Fruit fly (Drosophila melanogaster) whole organism, embryonic: Measurements from ENCODE around the gene Gs1l.
A peak's percentile ranks its signal among the peaks of the same experiment; 100 is the strongest.

Experiments
- Adf1 ChIP-seq: fragments of 200-800 bp; sonication (Bioruptor generic); IDR thresholded peaks from 2 replicates; pipeline ENCODE4 v1.3.6; 2022; ENCODE audit warnings: missing biosample characterization, missing genetic modification characterization
- BEAF-32 ChIP-seq: fragments of 200-800 bp; sonication (Bioruptor generic); optimal IDR thresholded peaks from 3 replicates; lab custom pipeline; 2017; ENCODE audit warnings: missing biosample characterization, missing genetic modification characterization, mild to moderate bottlenecking, moderate library complexity, missing genetic modification reagents
- CG10147 ChIP-seq: fragments of 200-800 bp; sonication (Bioruptor generic); optimal IDR thresholded peaks from 2 replicates; lab custom pipeline; 2019; ENCODE audit warnings: missing biosample characterization, mild to moderate bottlenecking, missing genetic modification characterization, moderate library complexity
- CG10462 ChIP-seq: fragments of 200-800 bp; sonication (Bioruptor generic); optimal IDR thresholded peaks from 2 replicates; lab custom pipeline; 2016; ENCODE audit warnings: missing biosample characterization, missing genetic modification characterization
- CG10959 ChIP-seq: fragments of 200-800 bp; sonication (Bioruptor generic); IDR thresholded peaks from 2 replicates; pipeline ENCODE4 v1.3.6; 2022; ENCODE audit warnings: missing biosample characterization, missing genetic modification characterization
- CG13287 ChIP-seq: fragments of 200-800 bp; sonication (Bioruptor generic); IDR thresholded peaks from 2 replicates; pipeline ENCODE4 v1.3.6; 2022; ENCODE audit warnings: missing biosample characterization, missing genetic modification characterization; ENCODE audit not compliant: partially characterized antibody
- CG13296 ChIP-seq: fragments of 200-800 bp; sonication (Bioruptor generic); optimal IDR thresholded peaks from 3 replicates; lab custom pipeline; 2018; ENCODE audit warnings: missing biosample characterization, mild to moderate bottlenecking, missing genetic modification characterization
- CG14965 ChIP-seq: fragments of 200-800 bp; sonication (Bioruptor generic); optimal IDR thresholded peaks from 2 replicates; lab custom pipeline; 2016; ENCODE audit warnings: missing biosample characterization, missing genetic modification characterization, borderline replicate concordance
- CG15011 ChIP-seq: fragments of 200-800 bp; sonication (Bioruptor generic); optimal IDR thresholded peaks from 3 replicates; lab custom pipeline; 2018; ENCODE audit warnings: missing biosample characterization, mild to moderate bottlenecking, missing genetic modification characterization
- CG16863 ChIP-seq: fragments of 200-800 bp; sonication (Bioruptor generic); optimal IDR thresholded peaks from 3 replicates; lab custom pipeline; 2016; ENCODE audit warnings: missing biosample characterization, missing genetic modification characterization
- CG17612 ChIP-seq: fragments of 200-800 bp; sonication (Bioruptor generic); IDR thresholded peaks from 2 replicates; pipeline ENCODE4 v1.3.6; 2022; ENCODE audit warnings: missing biosample characterization, missing genetic modification characterization
- CG18476 ChIP-seq: fragments of 200-800 bp; sonication (Bioruptor generic); optimal IDR thresholded peaks from 2 replicates; lab custom pipeline; 2016; ENCODE audit warnings: missing biosample characterization, mild to moderate bottlenecking, missing genetic modification characterization
- CG2116 ChIP-seq: fragments of 200-800 bp; sonication (Bioruptor generic); optimal IDR thresholded peaks from 3 replicates; lab custom pipeline; 2018; ENCODE audit warnings: missing biosample characterization, mild to moderate bottlenecking, missing genetic modification characterization
- CG2678 ChIP-seq: fragments of 200-800 bp; sonication (Bioruptor generic); optimal IDR thresholded peaks from 3 replicates; lab custom pipeline; 2019; ENCODE audit warnings: missing biosample characterization, mild to moderate bottlenecking, missing genetic modification characterization, moderate library complexity
- CG30020 ChIP-seq: fragments of 200-800 bp; optimal IDR thresholded peaks from 2 replicates; lab custom pipeline; 2019; ENCODE audit warnings: missing biosample characterization, mild to moderate bottlenecking, missing genetic modification characterization, moderate library complexity
- CG33557 ChIP-seq: fragments of 200-800 bp; sonication (Bioruptor generic); optimal IDR thresholded peaks from 2 replicates; lab custom pipeline; 2019; ENCODE audit warnings: missing biosample characterization, mild to moderate bottlenecking, missing genetic modification characterization, moderate library complexity
- CG4854 ChIP-seq: fragments of 200-800 bp; sonication (Bioruptor generic); optimal IDR thresholded peaks from 2 replicates; lab custom pipeline; 2016; ENCODE audit warnings: missing biosample characterization, missing genetic modification characterization, inconsistent platforms
- CG5245 ChIP-seq: fragments of 200-800 bp; sonication (Bioruptor generic); optimal IDR thresholded peaks from 3 replicates; lab custom pipeline; 2016; ENCODE audit warnings: missing biosample characterization, missing genetic modification characterization
- CG6689 ChIP-seq: fragments of 200-800 bp; sonication (Bioruptor generic); IDR thresholded peaks from 2 replicates; pipeline ENCODE4 v1.3.6; 2022; ENCODE audit warnings: missing biosample characterization, missing genetic modification characterization
- CG7271 ChIP-seq: fragments of 200-800 bp; sonication (Bioruptor generic); optimal IDR thresholded peaks from 2 replicates; lab custom pipeline; 2018; ENCODE audit warnings: missing biosample characterization, mild to moderate bottlenecking, missing genetic modification characterization, moderate library complexity
- CG9215 ChIP-seq: fragments of 200-800 bp; sonication (Bioruptor generic); IDR thresholded peaks from 2 replicates; pipeline ENCODE4 v1.3.6; 2022; ENCODE audit warnings: missing biosample characterization, missing genetic modification characterization
- CrebB ChIP-seq: fragments of 200-800 bp; sonication (Bioruptor generic); optimal IDR thresholded peaks from 3 replicates; lab custom pipeline; 2018; ENCODE audit warnings: missing biosample characterization, mild to moderate bottlenecking, missing genetic modification characterization
- D19B ChIP-seq: fragments of 200-800 bp; sonication (Bioruptor generic); optimal IDR thresholded peaks from 2 replicates; lab custom pipeline; 2017; ENCODE audit warnings: missing biosample characterization, mild to moderate bottlenecking, missing genetic modification characterization
- Elba2 ChIP-seq: fragments of 200-800 bp; sonication (Bioruptor generic); optimal IDR thresholded peaks from 3 replicates; lab custom pipeline; 2016; ENCODE audit warnings: missing biosample characterization, missing genetic modification characterization
- H15 ChIP-seq: fragments of 200-800 bp; sonication (Bioruptor generic); IDR thresholded peaks from 3 replicates; pipeline ENCODE4 v1.3.6; 2022; ENCODE audit warnings: missing biosample characterization, missing genetic modification characterization
- Kr ChIP-seq: fragments of 200-800 bp; sonication (Bioruptor generic); optimal IDR thresholded peaks from 2 replicates; lab custom pipeline; 2017; ENCODE audit warnings: missing biosample characterization, mild to moderate bottlenecking, missing genetic modification characterization
- Meics ChIP-seq: fragments of 200-800 bp; sonication (Bioruptor generic); optimal IDR thresholded peaks from 2 replicates; lab custom pipeline; 2017; ENCODE audit warnings: missing biosample characterization, mild to moderate bottlenecking, missing genetic modification characterization
- NFAT ChIP-seq: fragments of 200-800 bp; sonication (Bioruptor generic); IDR thresholded peaks from 2 replicates; pipeline ENCODE4 v1.3.6; 2022; ENCODE audit warnings: missing biosample characterization, missing genetic modification characterization
- Neu2 ChIP-seq: fragments of 200-800 bp; sonication (Bioruptor generic); optimal IDR thresholded peaks from 3 replicates; lab custom pipeline; 2016; ENCODE audit warnings: missing biosample characterization, missing genetic modification characterization, borderline replicate concordance
- Oli ChIP-seq: fragments of 200-800 bp; sonication (Bioruptor generic); optimal IDR thresholded peaks from 2 replicates; lab custom pipeline; 2018; ENCODE audit warnings: missing biosample characterization, mild to moderate bottlenecking, missing genetic modification characterization, moderate library complexity
- Optix ChIP-seq: fragments of 200-800 bp; sonication (Bioruptor generic); IDR thresholded peaks from 3 replicates; pipeline ENCODE4 v1.3.6; 2022; ENCODE audit warnings: missing biosample characterization, missing genetic modification characterization
- Pdp1 ChIP-seq, 2 experiments: fragments of 200-800 bp; sonication (Bioruptor generic); optimal IDR thresholded peaks; 3 replicates each; lab custom pipeline; 2016; ENCODE audit warnings: missing biosample characterization in 2 of 2, missing genetic modification characterization in 2 of 2, mild to moderate bottlenecking in 1 of 2, moderate library complexity in 1 of 2
- az2 ChIP-seq: fragments of 200-800 bp; sonication (Bioruptor generic); optimal IDR thresholded peaks from 3 replicates; lab custom pipeline; 2016; ENCODE audit warnings: missing biosample characterization, missing genetic modification characterization
- caup ChIP-seq: fragments of 200-800 bp; sonication (Bioruptor generic); optimal IDR thresholded peaks from 3 replicates; lab custom pipeline; 2017; ENCODE audit warnings: missing biosample characterization, mild to moderate bottlenecking, missing genetic modification characterization, moderate library complexity; ENCODE audit not compliant: severe bottlenecking
- cwo ChIP-seq: fragments of 200-800 bp; sonication (Bioruptor generic); optimal IDR thresholded peaks from 3 replicates; lab custom pipeline; 2017; ENCODE audit warnings: missing biosample characterization, missing genetic modification characterization, mild to moderate bottlenecking, moderate library complexity, missing genetic modification reagents
- dpn ChIP-seq, 2 experiments: fragments of 200-800 bp; sonication (Bioruptor generic); optimal IDR thresholded peaks; 3 replicates each; lab custom pipeline; 2016; ENCODE audit warnings: missing biosample characterization in 2 of 2, missing genetic modification characterization in 2 of 2
- fd3F ChIP-seq: fragments of 200-800 bp; sonication (Bioruptor generic); optimal IDR thresholded peaks from 2 replicates; lab custom pipeline; 2018; ENCODE audit warnings: missing biosample characterization, mild to moderate bottlenecking, missing genetic modification characterization, moderate library complexity
- gce ChIP-seq: fragments of 200-800 bp; sonication (Bioruptor generic); IDR thresholded peaks from 3 replicates; pipeline ENCODE4 v1.3.6; 2022; ENCODE audit warnings: missing biosample characterization, missing genetic modification characterization
- grn ChIP-seq: fragments of 200-800 bp; sonication (Bioruptor generic); optimal IDR thresholded peaks from 3 replicates; lab custom pipeline; 2017; ENCODE audit warnings: missing biosample characterization, missing genetic modification characterization
- hth ChIP-seq: fragments of >200 bp; optimal IDR thresholded peaks from 2 replicates; lab custom pipeline; 2017; ENCODE audit warnings: inconsistent platforms
- nau ChIP-seq: fragments of 200-800 bp; sonication (Bioruptor generic); optimal IDR thresholded peaks from 3 replicates; lab custom pipeline; 2017; ENCODE audit warnings: missing biosample characterization, mild to moderate bottlenecking, missing genetic modification characterization, missing genetic modification reagents
- nom ChIP-seq: fragments of 200-800 bp; sonication (Bioruptor generic); optimal IDR thresholded peaks from 2 replicates; lab custom pipeline; 2017; ENCODE audit warnings: missing biosample characterization, missing genetic modification characterization, mild to moderate bottlenecking, moderate library complexity, missing genetic modification reagents
- pfk ChIP-seq: fragments of 200-800 bp; sonication (Bioruptor generic); optimal IDR thresholded peaks from 2 replicates; lab custom pipeline; 2018; ENCODE audit warnings: missing biosample characterization, mild to moderate bottlenecking, missing genetic modification characterization, moderate library complexity
- ranshi ChIP-seq: fragments of 200-800 bp; sonication (Bioruptor generic); IDR thresholded peaks from 2 replicates; pipeline ENCODE4 v1.3.6; 2022; ENCODE audit warnings: missing biosample characterization, missing genetic modification characterization
- sim ChIP-seq: fragments of 200-800 bp; sonication (Bioruptor generic); IDR thresholded peaks from 2 replicates; pipeline ENCODE4 v1.3.6; 2022; ENCODE audit warnings: missing biosample characterization, missing genetic modification characterization
- sima ChIP-seq: fragments of 200-800 bp; sonication (Bioruptor generic); optimal IDR thresholded peaks from 2 replicates; lab custom pipeline; 2016; ENCODE audit warnings: missing biosample characterization, missing genetic modification characterization
- sob ChIP-seq: fragments of 200-800 bp; sonication (Bioruptor generic); IDR thresholded peaks from 2 replicates; pipeline ENCODE4 v1.3.6; 2022; ENCODE audit warnings: missing biosample characterization, missing genetic modification characterization
- tx ChIP-seq: fragments of 200-800 bp; sonication (Bioruptor generic); optimal IDR thresholded peaks from 2 replicates; lab custom pipeline; 2016; ENCODE audit warnings: missing biosample characterization, missing genetic modification characterization
- vnd ChIP-seq: fragments of 200-800 bp; sonication (Bioruptor generic); IDR thresholded peaks from 3 replicates; pipeline ENCODE4 v1.3.6; 2022; ENCODE audit warnings: missing biosample characterization, missing genetic modification characterization; ENCODE audit not compliant: partially characterized antibody
- vvl ChIP-seq: fragments of 200-800 bp; sonication (Bioruptor generic); IDR thresholded peaks from 2 replicates; pipeline ENCODE4 v1.3.6; 2022; ENCODE audit warnings: missing biosample characterization, missing genetic modification characterization
- wek ChIP-seq: fragments of 200-800 bp; sonication (Bioruptor generic); optimal IDR thresholded peaks from 3 replicates; lab custom pipeline; 2018; ENCODE audit warnings: missing biosample characterization, mild to moderate bottlenecking, missing genetic modification characterization, moderate library complexity

The Gs1l gene

DNA sequence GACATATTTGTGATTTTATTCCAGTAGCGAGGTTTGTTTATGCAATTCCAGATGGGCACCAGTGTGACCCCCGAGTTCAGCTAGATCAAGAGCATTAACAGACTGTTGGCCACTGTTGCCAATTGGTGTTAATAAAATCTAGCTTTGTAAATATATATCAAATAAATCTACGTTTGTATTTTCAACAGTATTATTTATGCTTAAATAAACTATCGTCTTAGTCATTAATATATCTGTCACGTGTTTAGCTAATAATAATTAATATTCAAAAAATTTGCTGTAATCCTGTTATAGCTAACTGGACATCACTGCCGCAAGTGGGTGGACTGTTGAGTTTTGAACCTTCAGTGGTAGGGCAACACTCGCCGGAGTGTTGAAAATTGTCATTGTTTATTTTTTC, 2.9 kb upstream of the Gs1l start, which contains the start of the genes mRpL27 and CG15435 (continued):
- TF ChIP-seq Pdp1 (GFP tag; optimal IDR thresholded peaks at IDR 0.05; lab: Kevin White, UChicago) (peak in 1 of 2 experiments; percentile 95), fd3F (GFP tag; lab: Kevin White, UChicago) (no peak), nau (GFP tag; lab: Kevin White, UChicago) (no peak), Elba2 (GFP tag; lab: Kevin White, UChicago) (peak; percentile 22), caup (GFP tag; lab: Kevin White, UChicago) (no peak), CG10959 (GFP tag; lab: Robert Waterston, UW) (no peak), dpn (GFP tag; optimal IDR thresholded peaks at IDR 0.05; lab: Kevin White, UChicago) (peak in 1 of 2 experiments; percentile 10), H15 (no peak), Kr (GFP tag; lab: Kevin White, UChicago) (no peak), CG13287 (GFP tag; lab: Robert Waterston, UW) (peak; percentile 23; the same call in 1 of the 2 replicates), Optix (GFP tag; lab: Robert Waterston, UW) (no peak), sim (GFP tag; lab: Robert Waterston, UW) (no peak), CG33557 (GFP tag; lab: Kevin White, UChicago) (peak; percentile 40), gce (GFP tag; lab: Robert Waterston, UW) (no peak), wek (GFP tag; lab: Kevin White, UChicago) (no peak), CG10147 (GFP tag; lab: Kevin White, UChicago) (peak; percentile 54), D19B (GFP tag; lab: Kevin White, UChicago) (no peak), sob (no peak), CG17612 (no peak), vnd (no peak), CG30020 (tag; lab: Kevin White, UChicago) (peak; percentile 48), hth (lab: Kevin White, UChicago) (no peak), CG5245 (GFP tag; lab: Kevin White, UChicago) (no peak), CG2116 (GFP tag; lab: Kevin White, UChicago) (peak; percentile 41), CG16863 (GFP tag; lab: Kevin White, UChicago) (no peak), vvl (GFP tag; lab: Robert Waterston, UW) (peak; percentile 62), BEAF-32 (GFP tag; lab: Kevin White, UChicago) (peak; percentile 35), pfk (GFP tag; lab: Kevin White, UChicago) (no peak), CrebB (tag; lab: Kevin White, UChicago) (no peak), CG9215 (GFP tag; lab: Robert Waterston, UW) (no peak), sima (GFP tag; lab: Kevin White, UChicago) (no peak), Neu2 (GFP tag; lab: Kevin White, UChicago) (no peak), az2 (GFP tag; lab: Kevin White, UChicago) (peak; percentile 25), CG18476 (peak; percentile 98), CG6689 (GFP tag; lab: Robert Waterston, UW) (no peak), CG14965 (GFP tag; lab: Kevin White, UChicago) (no peak), CG4854 (peak; percentile 88), Adf1 (GFP tag; lab: Robert Waterston, UW) (no peak), NFAT (GFP tag; lab: Robert Waterston, UW) (no peak), CG10462 (GFP tag; lab: Kevin White, UChicago) (no peak), Meics (GFP tag; lab: Kevin White, UChicago) (no peak), nom (peak; percentile 17), CG7271 (tag; lab: Kevin White, UChicago) (no peak), grn (GFP tag; lab: Kevin White, UChicago) (no peak), ranshi (GFP tag; lab: Robert Waterston, UW) (no peak), tx (no peak), CG13296 (GFP tag; lab: Kevin White, UChicago) (peak; percentile 38), cwo (GFP tag; lab: Kevin White, UChicago) (no peak), CG2678 (tag; lab: Kevin White, UChicago) (peak; percentile 53), Oli (tag; lab: Kevin White, UChicago) (peak; percentile 21), CG15011 (GFP tag; lab: Kevin White, UChicago) (no peak)
